Fruit fly (Drosophila melanogaster): Measurements from ENCODE around the gene hop.

hop gene

DNA sequence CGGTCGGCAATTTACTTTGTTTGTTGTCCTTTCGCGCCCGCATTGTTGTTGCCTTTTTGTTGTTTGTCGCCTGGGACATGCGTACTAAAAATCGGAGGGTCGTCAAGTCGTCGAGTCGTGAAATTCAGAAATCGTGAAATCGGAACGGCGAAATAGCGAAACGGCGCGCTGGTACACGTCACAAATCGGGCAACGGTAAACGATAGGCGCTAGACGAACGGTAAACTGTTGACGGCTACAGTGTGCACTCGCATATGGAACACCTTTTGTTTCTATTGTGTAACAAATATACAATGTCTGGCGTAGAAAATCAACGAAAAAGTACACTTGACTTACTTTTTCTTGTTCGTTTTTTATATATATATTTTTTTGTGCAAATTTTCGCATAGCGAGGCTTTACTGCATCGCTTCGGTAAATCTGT lies 16.1 kb upstream of the hop start:
- no peak for TF ChIP-seq psq (optimal IDR thresholded peaks at IDR 0.05)
- no peak for TF ChIP-seq ttk (optimal IDR thresholded peaks at IDR 0.05)

- TF ChIP-seq Sin3A (optimal IDR thresholded peaks at IDR 0.05) (no peak), Myc (optimal IDR thresholded peaks at IDR 0.05) (no peak), insv (optimal IDR thresholded peaks at IDR 0.05) (no peak), ttk (optimal IDR thresholded peaks at IDR 0.05) (no peak), h (optimal IDR thresholded peaks at IDR 0.05) (no peak), psq (optimal IDR thresholded peaks at IDR 0.05) (no peak)
Measured at dm6 chrX:11383530-11383929, 15.6 kb upstream of the hop start.

dm6 chrX:11382588-11382987 lies 14.7 kb upstream of the hop start:
- TF ChIP-seq insv (optimal IDR thresholded peaks at IDR 0.05) (no peak), Sin3A (optimal IDR thresholded peaks at IDR 0.05) (no peak), ttk (optimal IDR thresholded peaks at IDR 0.05) (no peak), Myc (optimal IDR thresholded peaks at IDR 0.05) (no peak), psq (optimal IDR thresholded peaks at IDR 0.05) (no peak), h (optimal IDR thresholded peaks at IDR 0.05) (no peak)

dm6 chrX:11379747-11380146 lies 11.8 kb upstream of the hop start:
- TF ChIP-seq insv (optimal IDR thresholded peaks at IDR 0.05) (no peak), h (optimal IDR thresholded peaks at IDR 0.05) (no peak), Sin3A (optimal IDR thresholded peaks at IDR 0.05) (no peak), Myc (optimal IDR thresholded peaks at IDR 0.05) (no peak), psq (optimal IDR thresholded peaks at IDR 0.05) (no peak), ttk (optimal IDR thresholded peaks at IDR 0.05) (no peak)

DNA sequence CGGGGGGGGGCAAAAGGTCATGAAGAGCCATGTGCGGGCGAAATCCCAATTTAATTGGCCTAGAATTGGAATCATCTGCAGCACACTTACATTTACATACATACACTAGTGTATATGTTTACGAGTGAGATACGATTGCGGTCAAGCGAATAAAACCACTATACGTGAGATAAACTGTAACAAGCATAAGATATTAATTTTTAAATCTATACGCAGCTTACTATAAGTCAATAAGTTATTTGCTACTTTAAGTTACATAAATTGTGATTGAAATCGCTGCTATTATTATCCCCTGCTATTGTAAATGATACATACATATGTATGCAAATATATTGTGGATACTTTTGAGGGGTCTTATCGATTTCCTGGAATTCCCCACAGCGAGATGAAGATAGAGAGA lies 11.2 kb upstream of the hop start:
- TF ChIP-seq Sin3A (optimal IDR thresholded peaks at IDR 0.05), result no peak
- TF ChIP-seq Myc (optimal IDR thresholded peaks at IDR 0.05), result no peak
- TF ChIP-seq h (optimal IDR thresholded peaks at IDR 0.05), result no peak
- no peak for TF ChIP-seq insv (optimal IDR thresholded peaks at IDR 0.05)
- no peak for TF ChIP-seq ttk (optimal IDR thresholded peaks at IDR 0.05)
- TF ChIP-seq psq (optimal IDR thresholded peaks at IDR 0.05), result no peak

- TF ChIP-seq h (optimal IDR thresholded peaks at IDR 0.05), result no peak
- no peak for TF ChIP-seq Sin3A (optimal IDR thresholded peaks at IDR 0.05)
- no peak for TF ChIP-seq ttk (optimal IDR thresholded peaks at IDR 0.05)
- TF ChIP-seq Myc (optimal IDR thresholded peaks at IDR 0.05), result no peak
- no peak for TF ChIP-seq psq (optimal IDR thresholded peaks at IDR 0.05)
- TF ChIP-seq insv (optimal IDR thresholded peaks at IDR 0.05), result no peak
Measured at dm6 chrX:11378388-11378787, 10.5 kb upstream of the hop start.

DNA sequence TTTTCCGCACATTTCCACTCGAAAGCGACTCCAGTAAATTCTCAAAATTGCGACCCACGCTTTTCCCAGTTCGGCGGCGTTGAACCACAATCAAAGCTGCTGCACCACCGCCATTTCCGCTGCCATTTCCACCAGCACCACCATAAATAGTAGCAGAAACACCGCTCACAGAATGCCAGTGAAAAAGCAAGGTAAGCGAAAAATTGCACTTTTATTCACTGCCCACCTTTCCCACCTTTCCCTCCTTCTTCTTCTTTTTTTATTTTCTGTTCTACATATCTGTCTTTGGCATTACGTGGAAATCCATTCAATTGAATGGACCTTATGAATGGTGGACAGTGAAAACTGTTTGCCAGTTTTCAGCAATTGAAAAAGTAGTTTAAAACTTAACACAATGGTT lies 6.4 kb upstream of the hop start:
- no peak for TF ChIP-seq h (optimal IDR thresholded peaks at IDR 0.05)
- no peak for TF ChIP-seq ttk (optimal IDR thresholded peaks at IDR 0.05)
- no peak for TF ChIP-seq Myc (optimal IDR thresholded peaks at IDR 0.05)
- no peak for TF ChIP-seq Sin3A (optimal IDR thresholded peaks at IDR 0.05)
- TF ChIP-seq psq (optimal IDR thresholded peaks at IDR 0.05), result no peak
- no peak for TF ChIP-seq insv (optimal IDR thresholded peaks at IDR 0.05)

dm6 chrX:11372764-11373712 lies 5.1 kb upstream of the hop start:
- TF ChIP-seq insv (optimal IDR thresholded peaks at IDR 0.05) (no peak), ttk (optimal IDR thresholded peaks at IDR 0.05) (no peak), h (optimal IDR thresholded peaks at IDR 0.05) (no peak), Myc (optimal IDR thresholded peaks at IDR 0.05) (no peak), Sin3A (optimal IDR thresholded peaks at IDR 0.05) (no peak), psq (optimal IDR thresholded peaks at IDR 0.05) (no peak)

- TF ChIP-seq ttk (optimal IDR thresholded peaks at IDR 0.05), result no peak
- TF ChIP-seq psq (optimal IDR thresholded peaks at IDR 0.05), result no peak
- TF ChIP-seq insv (optimal IDR thresholded peaks at IDR 0.05), result no peak
- TF ChIP-seq Sin3A (optimal IDR thresholded peaks at IDR 0.05), result no peak
- TF ChIP-seq Myc (optimal IDR thresholded peaks at IDR 0.05), result no peak
- no peak for TF ChIP-seq h (optimal IDR thresholded peaks at IDR 0.05)
Measured at dm6 chrX:11371613-11372012, 3.7 kb upstream of the hop start.

dm6 chrX:11370792-11371191 lies 2.9 kb upstream of the hop start:
- TF ChIP-seq ttk (optimal IDR thresholded peaks at IDR 0.05) (no peak), h (optimal IDR thresholded peaks at IDR 0.05) (no peak), insv (optimal IDR thresholded peaks at IDR 0.05) (no peak), Sin3A (optimal IDR thresholded peaks at IDR 0.05) (no peak), Myc (optimal IDR thresholded peaks at IDR 0.05) (no peak), psq (optimal IDR thresholded peaks at IDR 0.05) (no peak)

- TF ChIP-seq Myc (optimal IDR thresholded peaks at IDR 0.05), result no peak
- peak; percentile 86 for TF ChIP-seq insv (optimal IDR thresholded peaks at IDR 0.05)
- no peak for TF ChIP-seq Sin3A (optimal IDR thresholded peaks at IDR 0.05)
- no peak for TF ChIP-seq h (optimal IDR thresholded peaks at IDR 0.05)
- no peak for TF ChIP-seq ttk (optimal IDR thresholded peaks at IDR 0.05)
- TF ChIP-seq psq (optimal IDR thresholded peaks at IDR 0.05), result peak; percentile 53
Measured at dm6 chrX:11369374-11369773, 1.5 kb upstream of the hop start, which contains the start of gene dlg1. Gene dlg1, plus strand, starts transcription at chrX:11369665.

dm6 chrX:11359081-11359481 lies 8.8 kb downstream of the hop start, which contains the start of gene Pa1:
Gene Pa1, plus strand, starts transcription at chrX:11359236.
- TF ChIP-seq insv (optimal IDR thresholded peaks at IDR 0.05) (no peak), ttk (optimal IDR thresholded peaks at IDR 0.05) (no peak), Sin3A (optimal IDR thresholded peaks at IDR 0.05) (no peak), Myc (optimal IDR thresholded peaks at IDR 0.05) (no peak), h (optimal IDR thresholded peaks at IDR 0.05) (no peak), psq (optimal IDR thresholded peaks at IDR 0.05) (no peak)
